Worm (Caenorhabditis elegans) whole organism, L3 larva: ENCODE data around the gene Y51A2A.4.

Experiments used
- ZK546.5 ChIP-seq: sonication (generic microtip); optimal IDR thresholded peaks from 2 replicates; lab custom pipeline; 2017; ENCODE audit warnings: missing biosample characterization, missing genetic modification characterization
- ceh-16 ChIP-seq: sonication (generic microtip); optimal IDR thresholded peaks from 2 replicates; lab custom pipeline; 2017; ENCODE audit warnings: missing biosample characterization, missing genetic modification characterization
- ceh-28 ChIP-seq: fragments of 150-350 bp; optimal IDR thresholded peaks from 2 replicates; lab custom pipeline; 2014; ENCODE audit warnings: missing biosample characterization, missing genetic modification reagents, missing genetic modification characterization
- ceh-9 ChIP-seq: sonication (generic microtip); optimal IDR thresholded peaks from 2 replicates; lab custom pipeline; 2018; ENCODE audit warnings: missing biosample characterization, missing genetic modification characterization
- elt-1 ChIP-seq: fragments of 150-350 bp; optimal IDR thresholded peaks from 2 replicates; lab custom pipeline; 2014; ENCODE audit warnings: missing biosample characterization, missing genetic modification characterization
- elt-2 ChIP-seq: sonication (generic microtip); optimal IDR thresholded peaks from 2 replicates; lab custom pipeline; 2016; ENCODE audit warnings: missing genetic modification reagents, mild to moderate bottlenecking, missing genetic modification characterization, missing compliant biosample characterization
- eor-1 ChIP-seq, 2 experiments: fragments of 150-350 bp; optimal IDR thresholded peaks; 2 replicates each; lab custom pipeline; 2014 to 2018; ENCODE audit warnings: missing biosample characterization in 2 of 2, missing genetic modification characterization in 2 of 2
- jun-1 ChIP-seq: fragments of 150-350 bp; optimal IDR thresholded peaks from 2 replicates; lab custom pipeline; 2014; ENCODE audit warnings: missing biosample characterization, missing genetic modification reagents, missing genetic modification characterization
- mml-1 ChIP-seq: fragments of 150-350 bp; sonication (generic microtip); optimal IDR thresholded peaks from 3 replicates; lab custom pipeline; 2014; ENCODE audit warnings: missing biosample characterization, missing genetic modification characterization
- nhr-237 ChIP-seq: fragments of 150-350 bp; optimal IDR thresholded peaks from 2 replicates; lab custom pipeline; 2014; ENCODE audit warnings: missing biosample characterization, missing genetic modification characterization
- nhr-25 ChIP-seq: sonication (generic microtip); optimal IDR thresholded peaks from 2 replicates; lab custom pipeline; 2017; ENCODE audit warnings: missing biosample characterization, missing genetic modification characterization
- nhr-43 ChIP-seq: sonication (generic microtip); optimal IDR thresholded peaks from 2 replicates; lab custom pipeline; 2016; ENCODE audit warnings: mild to moderate bottlenecking, missing genetic modification characterization, missing compliant biosample characterization; ENCODE audit not compliant: poor library complexity, severe bottlenecking
- nhr-67 ChIP-seq: fragments of 150-350 bp; optimal IDR thresholded peaks from 2 replicates; lab custom pipeline; 2014; ENCODE audit warnings: missing biosample characterization, missing genetic modification characterization
- nhr-77 ChIP-seq: fragments of 150-350 bp; optimal IDR thresholded peaks from 2 replicates; lab custom pipeline; 2014; ENCODE audit warnings: missing biosample characterization, missing genetic modification characterization
- pha-4 ChIP-seq: fragments of 150-350 bp; optimal IDR thresholded peaks from 2 replicates; lab custom pipeline; 2014; ENCODE audit warnings: missing biosample characterization, missing genetic modification reagents, missing genetic modification characterization
- pqm-1 ChIP-seq: fragments of 150-350 bp; optimal IDR thresholded peaks from 2 replicates; lab custom pipeline; 2017; ENCODE audit warnings: missing biosample characterization, missing genetic modification characterization, inconsistent platforms
- snpc-4 ChIP-seq: fragments of 150-350 bp; optimal IDR thresholded peaks from 2 replicates; lab custom pipeline; 2014; ENCODE audit warnings: missing biosample characterization, missing genetic modification characterization
- unc-39 ChIP-seq: sonication (generic microtip); optimal IDR thresholded peaks from 4 replicates; lab custom pipeline; 2017; ENCODE audit warnings: missing biosample characterization, missing genetic modification characterization
- unc-62 ChIP-seq: fragments of 150-350 bp; sonication (generic microtip); optimal IDR thresholded peaks from 4 replicates; lab custom pipeline; 2014; ENCODE audit warnings: missing biosample characterization, missing genetic modification reagents, missing genetic modification characterization

Y51A2A.4 gene

DNA sequence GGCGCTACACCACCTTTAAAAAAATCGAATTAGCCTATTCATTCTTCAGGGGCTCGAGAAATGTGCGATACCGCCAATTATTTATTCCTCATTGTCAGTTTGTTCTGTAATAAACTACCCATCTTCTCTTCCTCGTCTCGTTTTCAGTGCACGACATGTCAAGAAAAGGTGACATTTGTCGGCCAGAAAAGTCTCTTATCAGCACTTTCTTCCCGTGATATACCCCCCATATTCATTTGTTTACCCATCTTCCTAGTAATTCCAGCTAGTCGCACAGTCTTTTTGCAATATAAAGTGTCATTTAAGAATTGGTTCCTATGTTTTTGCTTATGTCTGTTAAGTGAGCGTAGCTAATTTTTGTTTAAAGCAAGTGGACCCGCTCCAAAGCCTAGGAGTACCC, 33.8 kb downstream of the Y51A2A.4 start (continued):
- TF ChIP-seq nhr-237 (tag; lab: Kevin White, UChicago) (no peak), mml-1 (tag; lab: Kevin White, UChicago) (no peak), ceh-16 (tag; lab: Kevin White, UChicago) (no peak), unc-62 (GFP tag; lab: Kevin White, UChicago) (no peak)

DNA sequence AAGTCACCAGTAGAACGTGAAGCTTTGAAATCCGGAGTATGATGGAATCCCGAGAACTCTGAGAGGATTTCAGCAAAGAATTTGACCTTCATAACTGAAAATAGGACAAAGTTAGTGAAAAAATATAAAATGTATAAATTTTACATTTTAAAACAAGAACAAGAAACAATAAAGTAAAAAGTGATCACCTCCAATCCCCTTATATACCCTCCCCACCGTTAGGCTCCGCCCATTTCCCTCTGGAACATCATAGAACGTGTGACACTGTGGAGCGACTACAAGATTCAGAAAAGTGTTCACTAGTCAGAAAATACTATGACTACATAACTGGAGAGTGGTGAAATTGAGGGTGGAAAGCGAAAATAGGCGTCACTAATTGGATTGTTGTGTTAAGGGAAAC, 40.3 kb downstream of the Y51A2A.4 start, which contains the start of gene B0462.4:
B0462.4 (minus strand) TSS at position 101 of the 400 bp plus-strand sequence.
- TF ChIP-seq mml-1 (tag; lab: Kevin White, UChicago) (no peak), nhr-237 (tag; lab: Kevin White, UChicago) (no peak), nhr-43 (tag; lab: Kevin White, UChicago) (no peak), nhr-77 (tag; lab: Kevin White, UChicago) (no peak), nhr-67 (tag; lab: Kevin White, UChicago) (no peak), pha-4 (no peak), ZK546.5 (no peak), unc-39 (tag; lab: Kevin White, UChicago) (no peak)

DNA sequence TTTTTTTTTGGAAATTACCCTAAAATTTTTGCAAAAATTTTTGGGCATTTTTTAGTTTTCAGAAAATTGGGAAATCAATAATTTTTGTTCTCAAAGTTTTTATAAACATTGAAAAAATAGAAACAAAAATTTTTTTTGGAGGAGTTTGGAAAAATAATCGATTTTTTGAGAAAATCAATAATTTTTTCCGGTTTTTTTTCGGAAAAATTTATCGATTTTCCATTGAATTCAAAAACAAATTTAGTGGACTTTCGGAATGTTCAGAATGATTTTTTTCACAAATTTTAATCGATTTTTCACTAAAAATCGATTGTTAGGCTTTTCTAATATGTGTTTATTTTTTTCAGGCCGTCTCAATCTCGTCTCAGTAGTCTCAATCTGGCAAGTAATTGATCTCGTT, 46.9 kb downstream of the Y51A2A.4 start:
- TF ChIP-seq ceh-28 (tag; lab: Kevin White, UChicago) (peak; percentile 57), mml-1 (tag; lab: Kevin White, UChicago) (no peak)
- TF ChIP-seq, all 47 proteins: peak for 1

DNA sequence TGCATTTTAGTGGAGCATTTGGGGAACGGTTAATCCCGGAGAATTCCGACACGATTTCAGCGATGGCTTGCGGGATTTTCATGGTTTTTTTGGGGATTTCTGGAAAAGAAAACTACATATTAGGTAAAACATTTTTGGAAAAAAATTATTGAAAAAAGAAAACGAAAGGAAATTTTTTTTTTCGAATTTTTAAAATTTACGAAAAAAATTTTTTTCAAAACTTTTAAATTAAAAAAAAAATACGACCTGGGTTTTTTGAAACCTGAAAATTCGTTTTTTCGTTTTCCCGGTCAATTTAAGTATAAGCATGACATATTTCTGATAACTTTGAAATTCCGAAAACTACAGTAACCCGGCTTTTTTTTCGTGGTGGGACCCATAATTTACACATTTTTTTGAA, 49.1 kb downstream of the Y51A2A.4 start, which contains the start of gene C08E8.10:
C08E8.10 (minus strand) TSS at position 101 of the 400 bp plus-strand sequence.
- TF ChIP-seq unc-62 (GFP tag; lab: Kevin White, UChicago), result no peak
- TF ChIP-seq nhr-25, result no peak
- TF ChIP-seq unc-39 (tag; lab: Kevin White, UChicago), result no peak
- no peak for TF ChIP-seq ceh-9 (tag; lab: Kevin White, UChicago)
- TF ChIP-seq eor-1 (tag; optimal IDR thresholded peaks at IDR 0.05; lab: Kevin White, UChicago), result no peak
- no peak for TF ChIP-seq elt-2 (tag; lab: Kevin White, UChicago)
- TF ChIP-seq mml-1 (tag; lab: Kevin White, UChicago), result no peak
- no peak for TF ChIP-seq ceh-16 (tag; lab: Kevin White, UChicago)
- TF ChIP-seq jun-1 (tag; lab: Kevin White, UChicago), result no peak
- TF ChIP-seq ceh-28 (tag; lab: Kevin White, UChicago), result no peak
- TF ChIP-seq snpc-4, result no peak
- TF ChIP-seq pqm-1 (tag; lab: Kevin White, UChicago), result no peak
- TF ChIP-seq elt-1 (tag; lab: Kevin White, UChicago), result no peak
